Fruit fly (Drosophila melanogaster): Measurements from ENCODE around the gene RpL22.

RpL22 gene

dm6 chrX:779344-779743 lies 14.4 kb upstream of the RpL22 start (continued):
- TF ChIP-seq CG17328 (GFP tag; IDR thresholded peaks at IDR 0.05) (0 out of 2 replicates have a peak, but pooled peaks have one; percentile 11), CG16863 (GFP tag; optimal IDR thresholded peaks at IDR 0.05) (no peak), Sox102F (GFP tag; optimal IDR thresholded peaks at IDR 0.05) (peak; percentile 30), Chrac-16 (GFP tag; optimal IDR thresholded peaks at IDR 0.05) (peak; percentile 16), tin (GFP tag; optimal IDR thresholded peaks at IDR 0.05) (no peak), Hsf (GFP tag; optimal IDR thresholded peaks at IDR 0.05) (no peak), CG8388 (GFP tag; optimal IDR thresholded peaks at IDR 0.05) (peak; percentile 13), CG2712 (tag; optimal IDR thresholded peaks at IDR 0.05) (peak; percentile 35), crol (GFP tag; IDR thresholded peaks at IDR 0.05) (peak; percentile 27; the same call in 1 of the 2 replicates), CG12071 (GFP tag; optimal IDR thresholded peaks at IDR 0.05) (no peak), CG6254 (GFP tag; optimal IDR thresholded peaks at IDR 0.05) (no peak), grau (tag; optimal IDR thresholded peaks at IDR 0.05) (peak; percentile 33), CG6813 (GFP tag; optimal IDR thresholded peaks at IDR 0.05) (peak; percentile 5), dysf (GFP tag; IDR thresholded peaks at IDR 0.05) (peak; percentile 23; the same call in 1 of the 3 replicates), fd96Cb (tag; optimal IDR thresholded peaks at IDR 0.05) (peak; percentile 32), Lhr (GFP tag; optimal IDR thresholded peaks at IDR 0.05) (no peak), CG2199 (GFP tag; IDR thresholded peaks at IDR 0.05) (no peak), CG14050 (GFP tag; IDR thresholded peaks at IDR 0.05) (no peak), ash1 (GFP tag; optimal IDR thresholded peaks at IDR 0.05) (no peak), dati (GFP tag; IDR thresholded peaks at IDR 0.05) (no peak), CG12391 (tag; optimal IDR thresholded peaks at IDR 0.05) (peak; percentile 8), CG30403 (GFP tag; optimal IDR thresholded peaks at IDR 0.05) (peak; percentile 10), Max (GFP tag; optimal IDR thresholded peaks at IDR 0.05) (no peak), hbn (GFP tag; IDR thresholded peaks at IDR 0.05; ENCODE audit: partially characterized antibody) (no peak), Gug (GFP tag; IDR thresholded peaks at IDR 0.05) (no peak), CG15269 (tag; optimal IDR thresholded peaks at IDR 0.05) (peak; percentile 28), z (GFP tag; IDR thresholded peaks at IDR 0.05) (no peak), Nf-YB (GFP tag; optimal IDR thresholded peaks at IDR 0.05) (peak; percentile 16), Opbp (GFP tag; IDR thresholded peaks at IDR 0.05; ENCODE audit: partially characterized antibody) (no peak), usp (GFP tag; optimal IDR thresholded peaks at IDR 0.05) (no peak), unpg (GFP tag; optimal IDR thresholded peaks at IDR 0.05) (peak; percentile 45), sug (tag; optimal IDR thresholded peaks at IDR 0.05) (no peak), CG11560 (tag; IDR thresholded peaks at IDR 0.05) (no peak), CG13287 (GFP tag; IDR thresholded peaks at IDR 0.05; ENCODE audit: partially characterized antibody) (no peak), so (GFP tag; IDR thresholded peaks at IDR 0.05) (0 out of 3 replicates have a peak, but pooled peaks have one; percentile 40), Hr3 (GFP tag; optimal IDR thresholded peaks at IDR 0.05) (peak; percentile 6), psq (GFP tag; optimal IDR thresholded peaks at IDR 0.05) (no peak), Ada2b (GFP tag; IDR thresholded peaks at IDR 0.05) (0 out of 2 replicates have a peak, but pooled peaks have one; percentile 18), bowl (GFP tag; IDR thresholded peaks at IDR 0.05) (no peak), vvl (GFP tag; IDR thresholded peaks at IDR 0.05) (peak; percentile 30; the same call in 1 of the 2 replicates), ems (GFP tag; optimal IDR thresholded peaks at IDR 0.05) (no peak), CG11398 (GFP tag; optimal IDR thresholded peaks at IDR 0.05) (no peak), Ets65A (GFP tag) (no peak), nmo (GFP tag; optimal IDR thresholded peaks at IDR 0.05) (peak; percentile 36), CG33557 (GFP tag; optimal IDR thresholded peaks at IDR 0.05) (no peak), org-1 (GFP tag; optimal IDR thresholded peaks at IDR 0.05) (peak; percentile 41), da (GFP tag; optimal IDR thresholded peaks at IDR 0.05) (no peak), CG11696 (GFP tag; IDR thresholded peaks at IDR 0.05) (no peak), ken (GFP tag; IDR thresholded peaks at IDR 0.05) (no peak), CG9727 (GFP tag; optimal IDR thresholded peaks at IDR 0.05) (peak; percentile 13), bab2 (GFP tag; optimal IDR thresholded peaks at IDR 0.05) (peak; percentile 0), vfl (GFP tag; optimal IDR thresholded peaks at IDR 0.05) (no peak)
